Fruit fly (Drosophila melanogaster) whole organism, embryonic: ENCODE measurements around the gene por.

Experiments used
- Abd-B ChIP-seq: fragments of 200-800 bp; sonication (Bioruptor generic); optimal IDR thresholded peaks from 2 replicates; lab custom pipeline; 2018; ENCODE audit warnings: missing biosample characterization, mild to moderate bottlenecking, missing genetic modification characterization, moderate library complexity
- Adf1 ChIP-seq: fragments of 200-800 bp; sonication (Bioruptor generic); IDR thresholded peaks from 2 replicates; pipeline ENCODE4 v1.3.6; 2022; ENCODE audit warnings: missing biosample characterization, missing genetic modification characterization
- CG10147 ChIP-seq: fragments of 200-800 bp; sonication (Bioruptor generic); optimal IDR thresholded peaks from 2 replicates; lab custom pipeline; 2019; ENCODE audit warnings: missing biosample characterization, mild to moderate bottlenecking, missing genetic modification characterization, moderate library complexity
- CG10654 ChIP-seq: fragments of 200-800 bp; sonication (Bioruptor generic); optimal IDR thresholded peaks from 2 replicates; lab custom pipeline; 2016; ENCODE audit warnings: missing biosample characterization, missing genetic modification characterization
- CG12104 ChIP-seq: fragments of 200-800 bp; sonication (Bioruptor generic); optimal IDR thresholded peaks from 3 replicates; lab custom pipeline; 2016; ENCODE audit warnings: missing biosample characterization, missing genetic modification characterization
- CG15479 ChIP-seq: fragments of 200-800 bp; sonication (Bioruptor generic); optimal IDR thresholded peaks from 3 replicates; lab custom pipeline; 2019; ENCODE audit warnings: missing biosample characterization, mild to moderate bottlenecking, missing genetic modification characterization, moderate library complexity
- CG17802 ChIP-seq: fragments of 200-800 bp; sonication (Bioruptor generic); optimal IDR thresholded peaks from 2 replicates; lab custom pipeline; 2018; ENCODE audit warnings: missing biosample characterization, mild to moderate bottlenecking, missing genetic modification characterization, moderate library complexity
- CG2116 ChIP-seq: fragments of 200-800 bp; sonication (Bioruptor generic); optimal IDR thresholded peaks from 3 replicates; lab custom pipeline; 2018; ENCODE audit warnings: missing biosample characterization, mild to moderate bottlenecking, missing genetic modification characterization
- CG30431 ChIP-seq: fragments of 200-800 bp; sonication (Bioruptor generic); optimal IDR thresholded peaks from 2 replicates; lab custom pipeline; 2017; ENCODE audit warnings: missing biosample characterization, missing genetic modification characterization
- CG32767 ChIP-seq: fragments of 200-800 bp; sonication (Bioruptor generic); IDR thresholded peaks from 2 replicates; pipeline ENCODE4 v1.3.6; 2022; ENCODE audit warnings: missing biosample characterization, missing genetic modification characterization
- CG33213 ChIP-seq: fragments of 200-800 bp; sonication (Bioruptor generic); optimal IDR thresholded peaks from 3 replicates; lab custom pipeline; 2016; ENCODE audit warnings: missing biosample characterization, missing genetic modification characterization
- CG4707 ChIP-seq: fragments of 200-800 bp; sonication (Bioruptor generic); optimal IDR thresholded peaks from 2 replicates; lab custom pipeline; 2018; ENCODE audit warnings: missing biosample characterization, mild to moderate bottlenecking, missing genetic modification characterization, moderate library complexity
- CG6854 ChIP-seq: fragments of 200-800 bp; sonication (Bioruptor generic); optimal IDR thresholded peaks from 3 replicates; lab custom pipeline; 2017; ENCODE audit warnings: missing biosample characterization, mild to moderate bottlenecking, missing genetic modification characterization
- CG7928 ChIP-seq: fragments of 200-800 bp; sonication (Bioruptor generic); optimal IDR thresholded peaks from 2 replicates; lab custom pipeline; 2017; ENCODE audit warnings: missing biosample characterization, mild to moderate bottlenecking, missing genetic modification characterization
- CG8281 ChIP-seq: fragments of 200-800 bp; sonication (Bioruptor generic); optimal IDR thresholded peaks from 2 replicates; lab custom pipeline; 2018; ENCODE audit warnings: missing biosample characterization, mild to moderate bottlenecking, missing genetic modification characterization, moderate library complexity
- CG9437 ChIP-seq: fragments of 200-800 bp; sonication (Bioruptor generic); optimal IDR thresholded peaks from 2 replicates; lab custom pipeline; 2018; ENCODE audit warnings: missing biosample characterization, mild to moderate bottlenecking, missing genetic modification characterization
- CG9727 ChIP-seq: fragments of 200-800 bp; sonication (Bioruptor generic); optimal IDR thresholded peaks from 3 replicates; lab custom pipeline; 2017; ENCODE audit warnings: missing biosample characterization, mild to moderate bottlenecking, missing genetic modification characterization
- CG9876 ChIP-seq: fragments of 200-800 bp; sonication (Bioruptor generic); optimal IDR thresholded peaks from 2 replicates; lab custom pipeline; 2016; ENCODE audit warnings: missing biosample characterization, missing genetic modification characterization
- D19B ChIP-seq: fragments of 200-800 bp; sonication (Bioruptor generic); optimal IDR thresholded peaks from 2 replicates; lab custom pipeline; 2017; ENCODE audit warnings: missing biosample characterization, mild to moderate bottlenecking, missing genetic modification characterization
- Fer1 ChIP-seq: fragments of 200-800 bp; sonication (Bioruptor generic); optimal IDR thresholded peaks from 2 replicates; lab custom pipeline; 2017; ENCODE audit warnings: missing biosample characterization, mild to moderate bottlenecking, missing genetic modification characterization
- Fer2 ChIP-seq: fragments of 200-800 bp; sonication (Bioruptor generic); optimal IDR thresholded peaks from 2 replicates; lab custom pipeline; 2018; ENCODE audit warnings: missing biosample characterization, mild to moderate bottlenecking, missing genetic modification characterization, moderate library complexity
- GATAe ChIP-seq: fragments of 200-800 bp; sonication (Bioruptor generic); conservative IDR thresholded peaks from 2 replicates; pipeline ENCODE4 v1.3.6; 2022; ENCODE audit warnings: missing biosample characterization, missing genetic modification characterization
- H15 ChIP-seq: fragments of 200-800 bp; sonication (Bioruptor generic); IDR thresholded peaks from 3 replicates; pipeline ENCODE4 v1.3.6; 2022; ENCODE audit warnings: missing biosample characterization, missing genetic modification characterization
- HmgD ChIP-seq: fragments of 200-800 bp; sonication (Bioruptor generic); optimal IDR thresholded peaks from 3 replicates; lab custom pipeline; 2016; ENCODE audit warnings: missing biosample characterization, missing genetic modification characterization
- Hmx ChIP-seq: fragments of 200-800 bp; sonication (Bioruptor generic); optimal IDR thresholded peaks from 2 replicates; lab custom pipeline; 2016; ENCODE audit warnings: missing biosample characterization, missing genetic modification characterization
- Lhr ChIP-seq: fragments of 200-800 bp; sonication (Bioruptor generic); optimal IDR thresholded peaks from 3 replicates; lab custom pipeline; 2017; ENCODE audit warnings: mild to moderate bottlenecking, missing biosample characterization, missing genetic modification reagents, missing genetic modification characterization
- NC2α ChIP-seq: fragments of 200-800 bp; sonication (Bioruptor generic); optimal IDR thresholded peaks from 2 replicates; lab custom pipeline; 2016; ENCODE audit warnings: missing biosample characterization, missing genetic modification characterization
- Optix ChIP-seq: fragments of 200-800 bp; sonication (Bioruptor generic); IDR thresholded peaks from 3 replicates; pipeline ENCODE4 v1.3.6; 2022; ENCODE audit warnings: missing biosample characterization, missing genetic modification characterization
- Poxn ChIP-seq: fragments of 200-800 bp; sonication (Bioruptor generic); IDR thresholded peaks from 2 replicates; pipeline ENCODE4 v1.3.6; 2022; ENCODE audit warnings: missing biosample characterization, missing genetic modification characterization
- Stat92E ChIP-seq, 3 experiments: fragments of >200 bp in 2 of 3; fragments of 200-800 bp in 1 of 3; sonication (Bioruptor generic) in 1 of 3; optimal IDR thresholded peaks; 2 replicates each; lab custom pipeline; 2017 to 2019; ENCODE audit warnings: missing biosample characterization in 3 of 3, missing genetic modification characterization in 3 of 3, mild to moderate bottlenecking in 1 of 3, moderate library complexity in 1 of 3
- TFAM ChIP-seq: fragments of 200-800 bp; sonication (Bioruptor generic); optimal IDR thresholded peaks from 2 replicates; lab custom pipeline; 2017; ENCODE audit warnings: missing biosample characterization, missing genetic modification characterization, inconsistent platforms
- Taf1 ChIP-seq: fragments of 200-800 bp; sonication (Bioruptor generic); IDR thresholded peaks from 2 replicates; pipeline ENCODE4 v1.3.6; 2022; ENCODE audit warnings: missing biosample characterization, missing genetic modification characterization
- Tbp ChIP-seq: fragments of >200 bp; optimal IDR thresholded peaks from 2 replicates; lab custom pipeline; 2018; ENCODE audit warnings: missing biosample characterization, missing genetic modification characterization
- amos ChIP-seq: fragments of 200-800 bp; sonication (Bioruptor generic); IDR thresholded peaks from 2 replicates; pipeline ENCODE4 v1.3.6; 2022; ENCODE audit warnings: missing biosample characterization, missing genetic modification characterization; ENCODE audit not compliant: partially characterized antibody
- bowl ChIP-seq: fragments of 200-800 bp; sonication (Bioruptor generic); IDR thresholded peaks from 2 replicates; pipeline ENCODE4 v1.3.6; 2022; ENCODE audit warnings: missing biosample characterization, missing genetic modification characterization
- btn ChIP-seq: fragments of 200-800 bp; sonication (Bioruptor generic); optimal IDR thresholded peaks from 2 replicates; lab custom pipeline; 2016; ENCODE audit warnings: missing biosample characterization, missing genetic modification characterization
- chm ChIP-seq: fragments of 200-800 bp; sonication (Bioruptor generic); IDR thresholded peaks from 2 replicates; pipeline ENCODE4 v1.3.6; 2022; ENCODE audit warnings: missing biosample characterization, missing genetic modification characterization
- dmrt99B ChIP-seq: fragments of 200-800 bp; sonication (Bioruptor generic); optimal IDR thresholded peaks from 2 replicates; lab custom pipeline; 2018; ENCODE audit warnings: missing biosample characterization, mild to moderate bottlenecking, missing genetic modification characterization, moderate library complexity
- ems ChIP-seq: fragments of 200-800 bp; sonication (Bioruptor generic); optimal IDR thresholded peaks from 3 replicates; lab custom pipeline; 2016; ENCODE audit warnings: missing biosample characterization, missing genetic modification characterization
- her ChIP-seq: fragments of 200-800 bp; sonication (Bioruptor generic); optimal IDR thresholded peaks from 2 replicates; lab custom pipeline; 2016; ENCODE audit warnings: missing biosample characterization, missing genetic modification characterization
- kah ChIP-seq: fragments of 200-800 bp; sonication (Bioruptor generic); optimal IDR thresholded peaks from 2 replicates; lab custom pipeline; 2018; ENCODE audit warnings: missing biosample characterization, mild to moderate bottlenecking, missing genetic modification characterization
- kni ChIP-seq: fragments of 200-800 bp; sonication (Bioruptor generic); optimal IDR thresholded peaks from 3 replicates; lab custom pipeline; 2017; ENCODE audit warnings: mild to moderate bottlenecking, missing biosample characterization, missing genetic modification reagents, missing genetic modification characterization
- lola ChIP-seq, 3 experiments: fragments of >200 bp in 2 of 3; fragments of 200-800 bp in 1 of 3; sonication (Bioruptor generic) in 1 of 3; optimal IDR thresholded peaks; 2 replicates each; lab custom pipeline; 2017 to 2019; ENCODE audit warnings: missing biosample characterization in 3 of 3, missing genetic modification characterization in 3 of 3, mild to moderate bottlenecking in 1 of 3, moderate library complexity in 1 of 3
- lov ChIP-seq, 2 experiments: fragments of 200-800 bp in 1 of 2; fragments of >200 bp in 1 of 2; sonication (Bioruptor generic) in 1 of 2; IDR thresholded peaks in 1 of 2; optimal IDR thresholded peaks in 1 of 2; 2 replicates in 1 of 2; 3 replicates in 1 of 2; pipeline versions ENCODE4 v1.3.6 to Lab custom; 2017 to 2022; ENCODE audit warnings: missing biosample characterization in 1 of 2, missing genetic modification characterization in 1 of 2
- mld ChIP-seq: fragments of 200-800 bp; sonication (Bioruptor generic); IDR thresholded peaks from 3 replicates; pipeline ENCODE4 v1.3.6; 2022; ENCODE audit warnings: missing biosample characterization, missing genetic modification characterization; ENCODE audit not compliant: partially characterized antibody
- sima ChIP-seq: fragments of 200-800 bp; sonication (Bioruptor generic); optimal IDR thresholded peaks from 2 replicates; lab custom pipeline; 2016; ENCODE audit warnings: missing biosample characterization, missing genetic modification characterization
- tap ChIP-seq: fragments of 200-800 bp; optimal IDR thresholded peaks from 3 replicates; lab custom pipeline; 2019; ENCODE audit warnings: missing biosample characterization, mild to moderate bottlenecking, missing genetic modification characterization, moderate library complexity
- ttk ChIP-seq: fragments of 200-800 bp; sonication (Bioruptor generic); IDR thresholded peaks from 2 replicates; pipeline ENCODE4 v2.1.2; 2022; ENCODE audit warnings: missing biosample characterization, missing genetic modification characterization
- wek ChIP-seq: fragments of 200-800 bp; sonication (Bioruptor generic); optimal IDR thresholded peaks from 3 replicates; lab custom pipeline; 2018; ENCODE audit warnings: missing biosample characterization, mild to moderate bottlenecking, missing genetic modification characterization, moderate library complexity
- wor ChIP-seq: fragments of 200-800 bp; sonication (Bioruptor generic); IDR thresholded peaks from 2 replicates; pipeline ENCODE4 v1.3.6; 2022; ENCODE audit warnings: missing biosample characterization, missing genetic modification characterization

The por gene

dm6 chrX:18404632-18405238 lies 25.1 kb upstream of the por start (continued):
- TF ChIP-seq CG10654 (GFP tag; lab: Kevin White, UChicago) (no peak), Taf1 (GFP tag; lab: Robert Waterston, UW) (no peak), ems (GFP tag; lab: Kevin White, UChicago) (no peak), TFAM (GFP tag; lab: Kevin White, UChicago) (no peak), btn (GFP tag; lab: Kevin White, UChicago) (no peak), HmgD (GFP tag; lab: Kevin White, UChicago) (no peak), bowl (GFP tag; lab: Robert Waterston, UW) (no peak), Tbp (no peak), H15 (GFP tag; lab: Robert Waterston, UW) (no peak), CG9876 (GFP tag; lab: Kevin White, UChicago) (no peak), kni (no peak), Abd-B (GFP tag; lab: Kevin White, UChicago) (peak; percentile 48), sima (no peak), Poxn (no peak), Lhr (GFP tag; lab: Kevin White, UChicago) (peak; percentile 2), Adf1 (peak; percentile 82; the same call in 1 of the 2 replicates), dmrt99B (tag; lab: Kevin White, UChicago) (peak; percentile 57), wek (GFP tag; lab: Kevin White, UChicago) (no peak), Optix (no peak), Fer1 (GFP tag; lab: Kevin White, UChicago) (no peak), chm (no peak), ttk (GFP tag; lab: Robert Waterston, UW) (no peak), kah (GFP tag; lab: Kevin White, UChicago) (no peak), CG30431 (no peak), Hmx (no peak), D19B (GFP tag; lab: Kevin White, UChicago) (peak; percentile 97), CG9437 (GFP tag; lab: Kevin White, UChicago) (peak; percentile 14), Stat92E (GFP tag; optimal IDR thresholded peaks at IDR 0.05; lab: Kevin White, UChicago) (no peak), mld (no peak), CG17802 (tag; lab: Kevin White, UChicago) (no peak), CG32767 (GFP tag; lab: Robert Waterston, UW) (no peak), CG15479 (GFP tag; lab: Kevin White, UChicago) (no peak), tap (tag; lab: Kevin White, UChicago) (no peak), CG7928 (GFP tag; lab: Kevin White, UChicago) (no peak), CG9727 (GFP tag; lab: Kevin White, UChicago) (no peak), CG2116 (GFP tag; lab: Kevin White, UChicago) (no peak), CG10147 (GFP tag; lab: Kevin White, UChicago) (no peak), wor (GFP tag; lab: Robert Waterston, UW) (no peak), CG6854 (GFP tag; lab: Kevin White, UChicago) (no peak), her (GFP tag; lab: Kevin White, UChicago) (no peak), amos (GFP tag; lab: Robert Waterston, UW) (no peak), GATAe (GFP tag; lab: Robert Waterston, UW) (no peak), lov (optimal IDR thresholded peaks at IDR 0.05; lab: Kevin White, UChicago) (no peak), lov (GFP tag; IDR thresholded peaks at IDR 0.05; lab: Robert Waterston, UW) (no peak), Fer2 (tag; lab: Kevin White, UChicago) (no peak), CG12104 (GFP tag; lab: Kevin White, UChicago) (no peak), CG4707 (GFP tag; lab: Kevin White, UChicago) (no peak), CG8281 (tag; lab: Kevin White, UChicago) (no peak), lola (GFP tag; optimal IDR thresholded peaks at IDR 0.05; lab: Kevin White, UChicago) (peak in 1 of 3 experiments; percentile 33), CG33213 (no peak), NC2α (no peak)
